Worm (Caenorhabditis elegans): ENCODE measurements around the gene F47D12.6.

ce11 chrIII:6245728-6246127 lies 41.4 kb downstream of the F47D12.6 start, which contains the start of gene bcas-2:
- TF ChIP-seq aly-2 (tag; optimal IDR thresholded peaks at IDR 0.05), result no peak
- no peak for TF ChIP-seq fkh-10 (GFP tag; optimal IDR thresholded peaks at IDR 0.05)
- TF ChIP-seq skn-1 (tag; optimal IDR thresholded peaks at IDR 0.05), result no peak
- TF ChIP-seq nhr-23 (tag; optimal IDR thresholded peaks at IDR 0.05), result no peak
- TF ChIP-seq lin-15B (tag; optimal IDR thresholded peaks at IDR 0.05), result no peak
- TF ChIP-seq tbx-2 (tag; optimal IDR thresholded peaks at IDR 0.05), result no peak
- no peak for TF ChIP-seq ZK546.5 (tag; optimal IDR thresholded peaks at IDR 0.05)
- no peak for TF ChIP-seq unc-62 (GFP tag; optimal IDR thresholded peaks at IDR 0.05)
- no peak for TF ChIP-seq pqm-1 (tag; optimal IDR thresholded peaks at IDR 0.05)
- TF ChIP-seq zag-1 (tag; optimal IDR thresholded peaks at IDR 0.05), result no peak
- TF ChIP-seq snpc-4 (tag; optimal IDR thresholded peaks at IDR 0.05), result no peak
- no peak for TF ChIP-seq ama-1 (optimal IDR thresholded peaks at IDR 0.05)
- TF ChIP-seq nhr-11 (tag; optimal IDR thresholded peaks at IDR 0.05), result no peak
- no peak for TF ChIP-seq lin-39 (tag; optimal IDR thresholded peaks at IDR 0.05)
